Worm (Caenorhabditis elegans) whole organism, L3 larva: ENCODE results near the gene pho-12.

Source experiments
- R02D3.7 ChIP-seq: fragments of 150-350 bp; optimal IDR thresholded peaks from 2 replicates; lab custom pipeline; 2014; ENCODE audit warnings: missing biosample characterization, missing genetic modification characterization
- ama-1 ChIP-seq: fragments of 150-350 bp; optimal IDR thresholded peaks from 2 replicates; lab custom pipeline; 2018
- skn-1 ChIP-seq: fragments of 150-350 bp; optimal IDR thresholded peaks from 2 replicates; lab custom pipeline; 2014; ENCODE audit warnings: missing biosample characterization, missing genetic modification characterization

- TF ChIP-seq ama-1 (no peak), skn-1 (no peak), R02D3.7 (tag; lab: Kevin White, UChicago) (no peak)
These were observed 22.7 kb upstream of the pho-12 start, which contains the start of gene C04G6.4 for ce11 chrII:5083341-5083740.
